Fruit fly (Drosophila melanogaster): ENCODE results near the gene CG10211.

CG10211 gene

dm6 chr2L:18554205-18554604, 36.9 kb downstream of the CG10211 start (continued):
- TF ChIP-seq salr (GFP tag; optimal IDR thresholded peaks at IDR 0.05) = no peak
- no peak for TF ChIP-seq lz (GFP tag; optimal IDR thresholded peaks at IDR 0.05)
- no peak for TF ChIP-seq topi (GFP tag; optimal IDR thresholded peaks at IDR 0.05)
- no peak for TF ChIP-seq CG3032 (tag; optimal IDR thresholded peaks at IDR 0.05)
- no peak for TF ChIP-seq CG9139 (GFP tag; optimal IDR thresholded peaks at IDR 0.05)
- TF ChIP-seq ss (GFP tag; optimal IDR thresholded peaks at IDR 0.05) = no peak
- TF ChIP-seq CG34406 (GFP tag; optimal IDR thresholded peaks at IDR 0.05) = no peak

- TF ChIP-seq CG7368 (GFP tag; optimal IDR thresholded peaks at IDR 0.05) (no peak), fkh (GFP tag; optimal IDR thresholded peaks at IDR 0.05) (peak; percentile 87)
Measured at dm6 chr2L:18556384-18556783, 39.1 kb downstream of the CG10211 start.

dm6 chr2L:18557965-18558537, 40.8 kb downstream of the CG10211 start:
- TF ChIP-seq CG6808 (GFP tag; optimal IDR thresholded peaks at IDR 0.05) (peak; percentile 39), CG8119 (GFP tag; IDR thresholded peaks at IDR 0.05) (peak; percentile 84), pdm3 (GFP tag; optimal IDR thresholded peaks at IDR 0.05) (peak; percentile 53), svp (GFP tag) (peak; percentile 77), CG11902 (GFP tag; optimal IDR thresholded peaks at IDR 0.05) (peak; percentile 47), Met (GFP tag; optimal IDR thresholded peaks at IDR 0.05) (peak; percentile 41), dac (GFP tag; optimal IDR thresholded peaks at IDR 0.05) (no peak), CG34406 (GFP tag; optimal IDR thresholded peaks at IDR 0.05) (peak; percentile 73), CG9139 (GFP tag; optimal IDR thresholded peaks at IDR 0.05) (peak; percentile 27), Smox (GFP tag; optimal IDR thresholded peaks at IDR 0.05) (peak; percentile 24), Sox15 (GFP tag; optimal IDR thresholded peaks at IDR 0.05) (no peak), CG3032 (tag; optimal IDR thresholded peaks at IDR 0.05) (peak; percentile 62), CG3919 (GFP tag; optimal IDR thresholded peaks at IDR 0.05) (peak; percentile 64), CG6276 (GFP tag; optimal IDR thresholded peaks at IDR 0.05) (peak; percentile 72), CG31627 (GFP tag; optimal IDR thresholded peaks at IDR 0.05) (peak; percentile 18), CG10631 (GFP tag; optimal IDR thresholded peaks at IDR 0.05) (peak; percentile 71), Gug (GFP tag; IDR thresholded peaks at IDR 0.05) (peak; percentile 72), CG7368 (GFP tag; optimal IDR thresholded peaks at IDR 0.05) (peak; percentile 64), CG11294 (GFP tag; IDR thresholded peaks at IDR 0.05) (peak; percentile 80), achi (GFP tag; optimal IDR thresholded peaks at IDR 0.05) (peak; percentile 72), OdsH (GFP tag; optimal IDR thresholded peaks at IDR 0.05) (peak; percentile 75), Eip78C (GFP tag) (peak; percentile 88), spab (GFP tag; optimal IDR thresholded peaks at IDR 0.05) (peak; percentile 52), Hr38 (GFP tag; optimal IDR thresholded peaks at IDR 0.05) (no peak), net (GFP tag; optimal IDR thresholded peaks at IDR 0.05) (peak; percentile 67), CG32006 (GFP tag; optimal IDR thresholded peaks at IDR 0.05) (peak; percentile 84), dsx (GFP tag; optimal IDR thresholded peaks at IDR 0.05; ENCODE audit: poor library complexity, severe bottlenecking) (peak; percentile 48), Hr39 (GFP tag; optimal IDR thresholded peaks at IDR 0.05) (peak; percentile 4), CG10669 (GFP tag; optimal IDR thresholded peaks at IDR 0.05) (peak; percentile 70), CG4318 (GFP tag; optimal IDR thresholded peaks at IDR 0.05) (peak; percentile 42), acj6 (GFP tag; optimal IDR thresholded peaks at IDR 0.05) (peak; percentile 77), salr (GFP tag; optimal IDR thresholded peaks at IDR 0.05) (peak in 1 of 2 experiments; percentile 54), Eip93F (GFP tag; optimal IDR thresholded peaks at IDR 0.05) (no peak), Lpt (GFP tag; optimal IDR thresholded peaks at IDR 0.05) (peak; percentile 49), CG15336 (GFP tag; IDR thresholded peaks at IDR 0.05) (peak; percentile 89), esn (GFP tag; optimal IDR thresholded peaks at IDR 0.05) (peak; percentile 65), fd59A (GFP tag; optimal IDR thresholded peaks at IDR 0.05) (peak; percentile 15), CG6792 (GFP tag; optimal IDR thresholded peaks at IDR 0.05) (peak; percentile 70), CG16779 (tag; optimal IDR thresholded peaks at IDR 0.05) (peak; percentile 58), ss (GFP tag; optimal IDR thresholded peaks at IDR 0.05) (peak; percentile 10 to 55), CG11762 (GFP tag; optimal IDR thresholded peaks at IDR 0.05; ENCODE audit: insufficient read depth) (peak; percentile 68), CG1621 (tag; optimal IDR thresholded peaks at IDR 0.05) (peak; percentile 33), topi (GFP tag; optimal IDR thresholded peaks at IDR 0.05) (peak; percentile 36), fkh (GFP tag; optimal IDR thresholded peaks at IDR 0.05) (peak; percentile 49), vri (GFP tag; optimal IDR thresholded peaks at IDR 0.05) (no peak)

Measured in whole organism, prepupa.